Fruit fly (Drosophila melanogaster): ENCODE results near the gene Hacd1.

The Hacd1 gene

DNA sequence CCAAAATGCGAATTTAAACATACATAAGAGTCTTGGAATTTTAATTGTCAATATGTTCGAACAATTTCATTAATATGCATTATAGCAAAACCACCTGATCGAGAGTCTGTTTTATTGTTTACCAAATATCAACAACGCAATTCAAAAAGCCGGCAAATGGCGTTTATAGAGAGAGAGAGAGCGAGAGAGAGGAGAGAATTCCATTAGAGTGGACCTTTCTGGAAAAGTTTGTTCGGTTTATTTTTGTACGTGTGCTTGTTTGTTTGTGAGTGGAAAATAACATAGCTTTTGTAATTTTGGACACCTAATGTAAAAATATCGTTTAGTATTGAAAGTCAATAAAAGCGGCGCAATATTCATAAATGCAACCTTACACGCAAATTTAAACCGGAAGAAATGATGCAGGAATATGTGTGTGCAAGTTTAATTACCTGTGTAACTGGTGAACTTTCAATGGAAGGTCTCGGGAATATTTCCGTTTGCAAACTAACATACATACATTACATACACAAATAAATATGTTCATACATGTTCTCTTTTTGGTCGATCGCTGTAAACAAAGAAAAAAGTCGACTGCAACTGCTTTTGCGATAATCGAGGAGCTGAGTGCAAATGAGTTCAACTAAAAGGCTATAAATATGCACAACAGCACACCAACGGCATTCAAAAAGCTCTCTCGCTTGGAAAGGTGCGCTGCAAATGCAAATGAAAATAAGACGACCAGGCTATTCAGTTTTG lies 42.7 kb upstream of the Hacd1 start, which contains the start of gene CG6785:
Gene CG6785, minus strand, starts transcription at position 588 of the 738 bp plus-strand sequence.
- TF ChIP-seq CG6854 (GFP tag; optimal IDR thresholded peaks at IDR 0.05) (peak; percentile 79), CG11762 (GFP tag; optimal IDR thresholded peaks at IDR 0.05; ENCODE audit: insufficient read depth) (peak; percentile 74), acj6 (GFP tag; optimal IDR thresholded peaks at IDR 0.05) (peak; percentile 80), ss (GFP tag; optimal IDR thresholded peaks at IDR 0.05) (peak; percentile 67 to 83), net (GFP tag; optimal IDR thresholded peaks at IDR 0.05) (peak; percentile 86), Hr38 (GFP tag; optimal IDR thresholded peaks at IDR 0.05) (no peak), CG3032 (tag; optimal IDR thresholded peaks at IDR 0.05) (peak; percentile 52), CG10631 (GFP tag; optimal IDR thresholded peaks at IDR 0.05) (peak; percentile 69), CG6808 (GFP tag; optimal IDR thresholded peaks at IDR 0.05) (peak; percentile 73), Eip78C (GFP tag) (peak; percentile 96), CG8319 (GFP tag; optimal IDR thresholded peaks at IDR 0.05) (peak; percentile 64), salr (GFP tag; optimal IDR thresholded peaks at IDR 0.05) (peak; percentile 58 to 59), dsx (GFP tag; optimal IDR thresholded peaks at IDR 0.05; ENCODE audit: poor library complexity, severe bottlenecking) (peak; percentile 47), CG3919 (GFP tag; optimal IDR thresholded peaks at IDR 0.05) (no peak), CG9139 (GFP tag; optimal IDR thresholded peaks at IDR 0.05) (peak; percentile 46), Sox102F (GFP tag; optimal IDR thresholded peaks at IDR 0.05) (peak; percentile 88), Eip93F (GFP tag; optimal IDR thresholded peaks at IDR 0.05) (peak; percentile 87), CG1621 (tag; optimal IDR thresholded peaks at IDR 0.05) (peak; percentile 82), vri (GFP tag; optimal IDR thresholded peaks at IDR 0.05) (peak; percentile 86), Ets96B (tag; optimal IDR thresholded peaks at IDR 0.05) (peak; percentile 67), spab (GFP tag; optimal IDR thresholded peaks at IDR 0.05) (peak; percentile 60), CG6792 (GFP tag; optimal IDR thresholded peaks at IDR 0.05) (peak; percentile 92), Smox (GFP tag; optimal IDR thresholded peaks at IDR 0.05) (no peak), Ets21C (GFP tag; optimal IDR thresholded peaks at IDR 0.05) (peak; percentile 51), CG11902 (GFP tag; optimal IDR thresholded peaks at IDR 0.05) (no peak), Met (GFP tag; optimal IDR thresholded peaks at IDR 0.05) (peak; percentile 86), Blimp-1 (GFP tag; optimal IDR thresholded peaks at IDR 0.05) (peak; percentile 26), CG34406 (GFP tag; optimal IDR thresholded peaks at IDR 0.05) (peak; percentile 81), CG16779 (tag; optimal IDR thresholded peaks at IDR 0.05) (peak; percentile 86), Sox15 (GFP tag; optimal IDR thresholded peaks at IDR 0.05) (peak; percentile 37), pdm3 (GFP tag; optimal IDR thresholded peaks at IDR 0.05) (no peak), CG11294 (GFP tag; IDR thresholded peaks at IDR 0.05) (peak; percentile 70), CG32006 (GFP tag; optimal IDR thresholded peaks at IDR 0.05) (peak; percentile 80), CG6276 (GFP tag; optimal IDR thresholded peaks at IDR 0.05) (peak; percentile 88), fd85E (GFP tag; optimal IDR thresholded peaks at IDR 0.05) (peak; percentile 26), CG31627 (GFP tag; optimal IDR thresholded peaks at IDR 0.05) (peak; percentile 71), dac (GFP tag; optimal IDR thresholded peaks at IDR 0.05) (peak; percentile 67), eg (GFP tag; IDR thresholded peaks at IDR 0.05) (peak; percentile 87; the same call in 2 of the 3 replicates), Eip75B (GFP tag; optimal IDR thresholded peaks at IDR 0.05) (peak; percentile 83), Sox14 (GFP tag; optimal IDR thresholded peaks at IDR 0.05) (peak; percentile 85), Gug (GFP tag; IDR thresholded peaks at IDR 0.05) (peak; percentile 62), lz (GFP tag; optimal IDR thresholded peaks at IDR 0.05) (peak; percentile 74), fkh (GFP tag; optimal IDR thresholded peaks at IDR 0.05) (peak; percentile 96), Lpt (GFP tag; optimal IDR thresholded peaks at IDR 0.05) (peak; percentile 78), Hr4 (GFP tag; optimal IDR thresholded peaks at IDR 0.05) (peak; percentile 79), CG7368 (GFP tag; optimal IDR thresholded peaks at IDR 0.05) (peak; percentile 83), svp (GFP tag) (peak; percentile 92), cyc (GFP tag; optimal IDR thresholded peaks at IDR 0.05) (peak; percentile 63), CG10669 (GFP tag; optimal IDR thresholded peaks at IDR 0.05) (peak; percentile 76), esn (GFP tag; optimal IDR thresholded peaks at IDR 0.05) (peak; percentile 89)

Measured in whole organism, prepupa.